Worm (Caenorhabditis elegans): ENCODE measurements around the gene F46F5.16.

The F46F5.16 gene

DNA sequence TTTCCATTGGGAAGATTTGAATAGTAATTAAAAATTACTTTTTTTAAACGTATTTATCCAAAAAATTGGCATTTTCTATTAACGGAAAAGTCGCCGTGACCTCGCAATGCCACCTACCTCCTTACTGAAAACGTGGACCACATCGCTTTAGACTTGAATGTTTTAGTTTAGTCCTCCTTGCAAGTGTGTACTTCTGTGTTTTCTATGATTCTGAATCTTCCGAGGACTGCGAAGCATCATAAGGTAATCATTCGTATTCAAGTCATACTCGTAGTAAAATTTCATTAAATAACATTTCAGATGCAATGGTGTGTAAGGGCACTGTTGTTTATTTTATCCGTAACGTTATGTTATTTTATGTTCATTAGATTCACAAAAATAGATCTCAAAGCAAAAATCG lies 21.4 kb downstream of the F46F5.16 start, which contains the start of gene F46F5.11:
F46F5.11 (plus strand) TSS at position 301 of the 400 bp plus-strand sequence.
- TF ChIP-seq F16B12.6 (tag; optimal IDR thresholded peaks at IDR 0.05): no peak
- no peak for TF ChIP-seq nhr-77 (tag; optimal IDR thresholded peaks at IDR 0.05)
- TF ChIP-seq isw-1 (GFP tag; IDR thresholded peaks at IDR 0.05): no peak
- TF ChIP-seq irx-1 (tag; optimal IDR thresholded peaks at IDR 0.05): no peak
- no peak for TF ChIP-seq jun-1 (tag; optimal IDR thresholded peaks at IDR 0.05)
- TF ChIP-seq lir-3 (tag; optimal IDR thresholded peaks at IDR 0.05; ENCODE audit: poor library complexity): no peak
- TF ChIP-seq unc-62 (GFP tag; optimal IDR thresholded peaks at IDR 0.05): no peak
- no peak for TF ChIP-seq sup-37 (GFP tag; optimal IDR thresholded peaks at IDR 0.05)
- TF ChIP-seq sptf-1 (tag; optimal IDR thresholded peaks at IDR 0.05): no peak
- no peak for TF ChIP-seq ceh-88 (GFP tag; IDR thresholded peaks at IDR 0.05)

DNA sequence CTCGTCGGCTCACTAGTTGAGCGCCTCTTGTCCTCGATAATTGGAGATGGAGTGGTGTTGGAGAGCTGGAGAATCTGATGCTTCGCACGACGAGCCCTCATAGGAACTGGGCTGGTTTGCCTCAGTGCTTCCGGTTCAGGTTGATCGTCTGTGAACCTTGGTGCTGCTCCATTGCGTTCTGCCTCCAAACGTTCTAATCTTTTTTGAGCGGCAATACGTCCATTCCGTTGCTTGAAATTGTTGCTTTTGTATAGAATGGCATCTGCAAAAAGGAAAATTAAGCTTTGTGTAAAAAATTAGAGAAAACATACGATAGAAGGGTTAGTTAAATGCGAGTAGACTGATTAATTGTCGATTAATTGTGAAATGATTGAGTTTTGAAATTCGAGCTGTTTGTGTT lies 25.9 kb downstream of the F46F5.16 start, which contains the start of gene F46F5.5:
F46F5.5 (minus strand) TSS at position 101 of the 400 bp plus-strand sequence.
- TF ChIP-seq nhr-76 (tag; optimal IDR thresholded peaks at IDR 0.05): no peak
- TF ChIP-seq fos-1 (tag; optimal IDR thresholded peaks at IDR 0.05): no peak
- no peak for TF ChIP-seq efl-1 (optimal IDR thresholded peaks at IDR 0.05)
- no peak for TF ChIP-seq efl-1 (GFP tag; optimal IDR thresholded peaks at IDR 0.05 in 1 of 2)
- TF ChIP-seq ceh-63 (GFP tag; optimal IDR thresholded peaks at IDR 0.05): no peak
- TF ChIP-seq sptf-1 (tag; optimal IDR thresholded peaks at IDR 0.05): no peak
- no peak for TF ChIP-seq Y116A8C.19 (tag; optimal IDR thresholded peaks at IDR 0.05; ENCODE audit: borderline replicate concordance)
- TF ChIP-seq ets-5 (GFP tag; IDR thresholded peaks at IDR 0.05): no peak
- TF ChIP-seq F16B12.6 (tag; optimal IDR thresholded peaks at IDR 0.05): no peak
- no peak for TF ChIP-seq nhr-20 (tag; optimal IDR thresholded peaks at IDR 0.05)
- TF ChIP-seq lin-15B (tag; optimal IDR thresholded peaks at IDR 0.05): no peak

DNA sequence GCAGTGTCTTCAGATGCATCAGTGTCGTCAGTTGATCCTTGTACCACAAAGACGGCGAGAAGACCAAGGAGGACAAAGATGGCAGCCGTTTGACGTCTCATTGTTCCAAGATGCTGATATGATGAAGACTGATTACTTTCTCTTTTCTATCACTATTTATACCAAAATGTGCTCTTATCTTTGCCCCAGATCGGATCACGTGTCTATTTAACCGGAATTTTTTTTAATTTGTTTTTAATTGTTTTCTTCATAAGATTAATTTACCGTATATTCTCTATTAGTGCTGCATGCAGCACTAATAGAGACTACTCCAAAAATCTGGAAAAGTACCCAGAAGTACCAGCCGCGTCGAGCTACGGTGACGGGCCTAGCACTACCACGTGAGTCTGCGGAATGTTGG lies 27.7 kb downstream of the F46F5.16 start, which contains the start of gene msrp-3:
msrp-3 (minus strand) TSS at position 101 of the 400 bp plus-strand sequence.
- TF ChIP-seq unc-98 (GFP tag; IDR thresholded peaks at IDR 0.05): no peak

DNA sequence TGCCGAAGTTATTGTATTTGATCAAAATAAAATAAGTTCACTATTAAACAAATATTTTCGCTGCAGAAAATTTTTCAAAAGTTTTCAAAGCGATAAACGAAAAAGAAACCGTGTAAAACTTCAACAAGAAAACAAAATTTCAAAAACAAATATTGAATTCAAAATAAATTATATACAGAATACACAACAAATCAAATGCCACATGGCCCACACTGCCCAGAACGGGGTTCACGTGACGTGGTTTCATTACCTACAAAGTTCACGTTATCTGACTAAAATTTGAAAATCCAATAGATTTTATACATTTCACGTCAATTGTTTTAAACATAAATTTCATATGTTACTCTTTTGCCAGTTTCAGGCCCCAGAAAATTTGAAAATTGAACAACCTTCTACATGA lies 33.5 kb downstream of the F46F5.16 start, which contains the start of gene F46F5.7:
F46F5.7 (minus strand) TSS at position 101 of the 400 bp plus-strand sequence.
- TF ChIP-seq C34B4.2 (tag; optimal IDR thresholded peaks at IDR 0.05): no peak
- TF ChIP-seq F16B12.6 (tag; optimal IDR thresholded peaks at IDR 0.05): no peak
- TF ChIP-seq mdl-1 (tag; optimal IDR thresholded peaks at IDR 0.05): no peak
- TF ChIP-seq dsc-1 (tag; optimal IDR thresholded peaks at IDR 0.05): no peak
- no peak for TF ChIP-seq dpl-1 (GFP tag; optimal IDR thresholded peaks at IDR 0.05)
- TF ChIP-seq unc-62 (GFP tag; optimal IDR thresholded peaks at IDR 0.05): no peak
- no peak for TF ChIP-seq zag-1 (tag; optimal IDR thresholded peaks at IDR 0.05)
- TF ChIP-seq grh-1 (GFP tag; IDR thresholded peaks at IDR 0.05): no peak
- TF ChIP-seq nhr-77 (tag; optimal IDR thresholded peaks at IDR 0.05): no peak
- TF ChIP-seq hpl-2 (GFP tag; optimal IDR thresholded peaks at IDR 0.05): no peak
- no peak for TF ChIP-seq blmp-1 (tag; optimal IDR thresholded peaks at IDR 0.05)
- no peak for TF ChIP-seq vab-15 (tag; optimal IDR thresholded peaks at IDR 0.05)

DNA sequence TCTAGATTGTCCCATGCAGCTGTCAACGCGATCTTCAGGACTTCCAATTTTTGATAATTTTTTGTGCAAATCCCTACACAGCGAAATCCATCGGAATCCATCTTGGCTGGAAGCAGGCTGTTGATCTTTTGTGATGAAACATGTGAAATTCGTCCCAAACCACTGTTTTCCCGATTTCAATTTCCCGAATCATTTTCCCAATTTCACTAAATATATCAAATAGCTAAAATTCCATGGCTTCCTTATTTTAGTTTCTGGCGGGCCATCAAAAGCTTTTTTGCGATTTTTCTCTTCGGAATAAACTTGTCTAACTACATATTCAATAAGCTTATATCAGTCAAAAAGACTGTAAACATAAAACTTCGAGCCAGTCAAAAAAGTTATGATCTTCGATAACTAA lies 34.5 kb downstream of the F46F5.16 start, which contains the start of gene F46F5.8:
F46F5.8 (minus strand) TSS at position 101 of the 400 bp plus-strand sequence.
- no peak for TF ChIP-seq lir-3 (tag; optimal IDR thresholded peaks at IDR 0.05; ENCODE audit: poor library complexity)
- TF ChIP-seq ceh-82 (tag; optimal IDR thresholded peaks at IDR 0.05): no peak
- no peak for TF ChIP-seq blmp-1 (tag; optimal IDR thresholded peaks at IDR 0.05)
- TF ChIP-seq lin-14 (GFP tag; optimal IDR thresholded peaks at IDR 0.05): no peak
- no peak for TF ChIP-seq egl-27 (tag; optimal IDR thresholded peaks at IDR 0.05)
- no peak for TF ChIP-seq egl-13 (tag; optimal IDR thresholded peaks at IDR 0.05)
- TF ChIP-seq mef-2 (tag; optimal IDR thresholded peaks at IDR 0.05): no peak
- no peak for TF ChIP-seq alr-1 (tag; optimal IDR thresholded peaks at IDR 0.05; ENCODE audit: borderline replicate concordance)
- TF ChIP-seq unc-30 (tag; optimal IDR thresholded peaks at IDR 0.05): no peak
- TF ChIP-seq ceh-90 (tag; optimal IDR thresholded peaks at IDR 0.05): no peak
- TF ChIP-seq unc-130 (tag; optimal IDR thresholded peaks at IDR 0.05): no peak
- TF ChIP-seq tlp-1 (tag; optimal IDR thresholded peaks at IDR 0.05): no peak
- no peak for TF ChIP-seq ceh-63 (GFP tag; optimal IDR thresholded peaks at IDR 0.05)
- no peak for TF ChIP-seq jun-1 (tag; optimal IDR thresholded peaks at IDR 0.05)
- TF ChIP-seq aly-2 (tag; optimal IDR thresholded peaks at IDR 0.05): no peak
- TF ChIP-seq hlh-4 (tag; optimal IDR thresholded peaks at IDR 0.05): no peak
- no peak for TF ChIP-seq F16B12.6 (tag; optimal IDR thresholded peaks at IDR 0.05)

Measured in whole organism, L1 larva.